Worm (Caenorhabditis elegans) whole organism, L4 larva: ENCODE results near the gene mpk-2.

ENCODE experiments used
- F37D6.2 ChIP-seq: sonication (generic microtip); optimal IDR thresholded peaks from 2 replicates; lab custom pipeline; 2016; ENCODE audit warnings: mild to moderate bottlenecking, missing genetic modification characterization, missing compliant biosample characterization
- F44E2.7 ChIP-seq: fragments of 200-800 bp; sonication (Bioruptor generic); IDR thresholded peaks from 2 replicates; pipeline ENCODE4 v2.1.2; 2022; ENCODE audit warnings: missing genetic modification characterization, missing compliant biosample characterization
- T20F7.1 ChIP-seq: fragments of 200-800 bp; sonication (Bioruptor generic); optimal IDR thresholded peaks from 2 replicates; lab custom pipeline; 2018; ENCODE audit warnings: mild to moderate bottlenecking, missing genetic modification characterization, missing compliant biosample characterization
- Y48G9A.11 ChIP-seq: fragments of 200-800 bp; sonication (Bioruptor generic); IDR thresholded peaks from 2 replicates; pipeline ENCODE4 v1.3.6; 2022; ENCODE audit warnings: missing genetic modification reagents, missing genetic modification characterization, missing compliant biosample characterization
- ZK337.2 ChIP-seq: fragments of 200-800 bp; sonication (Bioruptor generic); IDR thresholded peaks from 2 replicates; pipeline ENCODE4 v1.3.6; 2022; ENCODE audit warnings: missing genetic modification reagents, missing genetic modification characterization, missing compliant biosample characterization
- ZK546.5 ChIP-seq, 2 experiments: sonication (generic microtip); optimal IDR thresholded peaks; 2 replicates each; lab custom pipeline; 2017; ENCODE audit warnings: missing biosample characterization in 2 of 2, missing genetic modification characterization in 2 of 2
- aha-1 ChIP-seq: fragments of 150-350 bp; peaks from one replicate; lab custom pipeline; 2014; ENCODE audit warnings: missing biosample characterization, missing genetic modification characterization
- arid-1 ChIP-seq: fragments of 200-800 bp; sonication (Bioruptor generic); conservative IDR thresholded peaks from 2 replicates; pipeline ENCODE4 v1.3.6; 2022; ENCODE audit warnings: missing genetic modification reagents, missing genetic modification characterization, missing compliant biosample characterization
- ceh-20 ChIP-seq: fragments of 200-800 bp; sonication (Bioruptor generic); IDR thresholded peaks from 2 replicates; pipeline ENCODE4 v1.3.6; 2022; ENCODE audit warnings: missing genetic modification reagents, missing genetic modification characterization, missing compliant biosample characterization
- ceh-62 ChIP-seq: sonication (generic microtip); optimal IDR thresholded peaks from 2 replicates; lab custom pipeline; 2017; ENCODE audit warnings: missing biosample characterization, missing genetic modification characterization
- ctbp-1 ChIP-seq: fragments of 200-800 bp; sonication (Bioruptor generic); IDR thresholded peaks from 2 replicates; pipeline ENCODE4 v1.3.6; 2022; ENCODE audit warnings: missing genetic modification reagents, missing genetic modification characterization, missing compliant biosample characterization
- daf-16 ChIP-seq, 3 experiments: sonication (generic microtip); optimal IDR thresholded peaks; 2 replicates each; lab custom pipeline; 2016 to 2017; ENCODE audit warnings: missing genetic modification characterization in 3 of 3, missing genetic modification reagents in 3 of 3, mild to moderate bottlenecking in 2 of 3, missing compliant biosample characterization in 2 of 3, missing biosample characterization in 1 of 3, moderate library complexity in 1 of 3
- dpl-1 ChIP-seq: fragments of 150-350 bp; optimal IDR thresholded peaks from 2 replicates; lab custom pipeline; 2014; ENCODE audit warnings: missing biosample characterization, missing genetic modification reagents, missing genetic modification characterization
- duxl-1 ChIP-seq: sonication (generic microtip); optimal IDR thresholded peaks from 2 replicates; lab custom pipeline; 2016; ENCODE audit warnings: mild to moderate bottlenecking, missing genetic modification characterization, moderate library complexity, missing compliant biosample characterization; ENCODE audit not compliant: poor library complexity
- hif-1 ChIP-seq, 2 experiments: sonication (generic microtip); optimal IDR thresholded peaks; 2 replicates each; lab custom pipeline; 2016 to 2017; ENCODE audit warnings: missing compliant biosample characterization in 2 of 2, missing genetic modification characterization in 2 of 2, missing genetic modification reagents in 2 of 2, missing genotype in 2 of 2, mild to moderate bottlenecking in 1 of 2
- hmg-1.1 ChIP-seq: fragments of 200-800 bp; sonication (Bioruptor generic); IDR thresholded peaks from 2 replicates; pipeline ENCODE4 v1.3.6; 2022; ENCODE audit warnings: missing genetic modification reagents, missing genetic modification characterization, missing compliant biosample characterization
- lin-29 ChIP-seq: fragments of 200-800 bp; sonication (Bioruptor generic); IDR thresholded peaks from 2 replicates; pipeline ENCODE4 v1.3.6; 2022; ENCODE audit warnings: missing genetic modification reagents, missing genetic modification characterization, missing compliant biosample characterization
- lin-38 ChIP-seq: fragments of 200-800 bp; sonication (Bioruptor generic); IDR thresholded peaks from 2 replicates; pipeline ENCODE4 v1.3.6; 2022; ENCODE audit warnings: missing genetic modification reagents, missing genetic modification characterization, missing compliant biosample characterization
- lir-3 ChIP-seq: sonication (generic microtip); optimal IDR thresholded peaks from 2 replicates; lab custom pipeline; 2016; ENCODE audit warnings: mild to moderate bottlenecking, missing genetic modification characterization, missing compliant biosample characterization
- madf-5 ChIP-seq, 2 experiments: fragments of 200-800 bp; sonication (Bioruptor generic); IDR thresholded peaks; 2 replicates each; pipeline ENCODE4 v1.3.6; 2022; ENCODE audit warnings: missing compliant biosample characterization in 2 of 2, missing genetic modification characterization in 2 of 2
- mdl-1 ChIP-seq, 2 experiments: fragments of 150-350 bp in 1 of 2; sonication (generic microtip) in 1 of 2; optimal IDR thresholded peaks; 2 replicates each; lab custom pipeline; 2014 to 2017; ENCODE audit warnings: missing biosample characterization in 2 of 2, missing genetic modification characterization in 2 of 2
- mes-2 ChIP-seq: sonication (generic microtip); optimal IDR thresholded peaks from 2 replicates; lab custom pipeline; 2016; ENCODE audit warnings: missing genotype, mild to moderate bottlenecking, missing genetic modification characterization, missing compliant biosample characterization; ENCODE audit not compliant: poor library complexity, severe bottlenecking
- mxl-3 ChIP-seq: fragments of 200-800 bp; sonication (Bioruptor generic); optimal IDR thresholded peaks from 2 replicates; lab custom pipeline; 2018; ENCODE audit warnings: mild to moderate bottlenecking, missing genetic modification characterization, missing compliant biosample characterization
- nhr-102 ChIP-seq: sonication (generic microtip); optimal IDR thresholded peaks from 2 replicates; lab custom pipeline; 2016; ENCODE audit warnings: mild to moderate bottlenecking, missing genetic modification characterization, moderate library complexity, missing compliant biosample characterization
- nhr-25 ChIP-seq: sonication (generic microtip); optimal IDR thresholded peaks from 2 replicates; lab custom pipeline; 2017; ENCODE audit warnings: missing genetic modification characterization, mild to moderate bottlenecking, missing compliant biosample characterization, antibody characterized with exemption, moderate library complexity, borderline replicate concordance; ENCODE audit not compliant: insufficient read depth
- nhr-28 ChIP-seq: fragments of 150-350 bp; optimal IDR thresholded peaks from 2 replicates; lab custom pipeline; 2014; ENCODE audit warnings: missing biosample characterization, missing genetic modification characterization
- nhr-6 ChIP-seq: fragments of 150-350 bp; optimal IDR thresholded peaks from 2 replicates; lab custom pipeline; 2014; ENCODE audit warnings: missing biosample characterization, missing genetic modification characterization
- nhr-77 ChIP-seq: fragments of 150-350 bp; optimal IDR thresholded peaks from 2 replicates; lab custom pipeline; 2014; ENCODE audit warnings: missing biosample characterization, missing genetic modification characterization
- pha-4 ChIP-seq, 2 experiments: fragments of 150-350 bp in 1 of 2; fragments of 200-800 bp in 1 of 2; sonication (Bioruptor generic) in 1 of 2; IDR thresholded peaks in 1 of 2; optimal IDR thresholded peaks in 1 of 2; 2 replicates each; pipeline versions ENCODE4 v1.3.6 to Lab custom; 2014 to 2022; ENCODE audit warnings: missing genetic modification characterization in 2 of 2, missing genetic modification reagents in 2 of 2, missing biosample characterization in 1 of 2, missing compliant biosample characterization in 1 of 2
- php-3 ChIP-seq: fragments of 200-800 bp; sonication (Bioruptor generic); IDR thresholded peaks from 2 replicates; pipeline ENCODE4 v1.3.6; 2022; ENCODE audit warnings: missing genetic modification reagents, missing genetic modification characterization, missing compliant biosample characterization
- rbr-2 ChIP-seq: sonication (generic microtip); optimal IDR thresholded peaks from 2 replicates; lab custom pipeline; 2016; ENCODE audit warnings: missing genotype, missing genetic modification characterization, missing compliant biosample characterization
- set-16 ChIP-seq: fragments of 200-800 bp; sonication (Bioruptor generic); IDR thresholded peaks from 2 replicates; pipeline ENCODE4 v1.3.6; 2022; ENCODE audit warnings: missing genetic modification reagents, missing genetic modification characterization, missing compliant biosample characterization
- tra-1 ChIP-seq: fragments of 200-800 bp; sonication (Bioruptor generic); IDR thresholded peaks from 2 replicates; pipeline ENCODE4 v1.3.6; 2022; ENCODE audit warnings: missing genetic modification reagents, missing genetic modification characterization, missing compliant biosample characterization
- unc-130 ChIP-seq: sonication (generic microtip); optimal IDR thresholded peaks from 2 replicates; lab custom pipeline; 2016; ENCODE audit warnings: missing genetic modification reagents, missing genetic modification characterization, missing compliant biosample characterization
- unc-62 ChIP-seq, 3 experiments: fragments of 150-350 bp in 1 of 3; sonication (generic microtip); optimal IDR thresholded peaks in 2 of 3; peaks in 1 of 3; 1 replicate in 1 of 3; 2 replicates in 2 of 3; lab custom pipeline; 2014 to 2017; ENCODE audit warnings: missing biosample characterization in 3 of 3, missing genetic modification characterization in 3 of 3, missing genetic modification reagents in 3 of 3, missing genotype in 1 of 3
- vab-7 ChIP-seq: fragments of 200-800 bp; sonication (Bioruptor generic); IDR thresholded peaks from 2 replicates; pipeline ENCODE4 v1.3.6; 2022; ENCODE audit warnings: missing genetic modification reagents, missing genetic modification characterization, missing compliant biosample characterization
- zag-1 ChIP-seq: fragments of 150-350 bp; optimal IDR thresholded peaks from 2 replicates; lab custom pipeline; 2014; ENCODE audit warnings: missing biosample characterization, missing genetic modification characterization
- zfp-3 ChIP-seq: fragments of 200-800 bp; sonication (Bioruptor generic); conservative IDR thresholded peaks from 2 replicates; pipeline ENCODE4 v1.3.6; 2022; ENCODE audit warnings: missing genetic modification reagents, missing genetic modification characterization, missing compliant biosample characterization

The mpk-2 gene

ce11 chrII:5060719-5061118 is 43.2 kb upstream of the mpk-2 start, which contains the start of gene pho-12:
pho-12 (minus strand) TSS chrII:5060819.
- TF ChIP-seq madf-5 (GFP tag; IDR thresholded peaks at IDR 0.05; lab: Robert Waterston, UW) = no peak
- no peak for TF ChIP-seq mxl-3 (GFP tag; lab: Kevin White, UChicago)
- TF ChIP-seq zfp-3 (GFP tag; lab: Robert Waterston, UW) = no peak
- TF ChIP-seq ZK337.2 (GFP tag; lab: Robert Waterston, UW) = no peak
- TF ChIP-seq nhr-28 (tag; lab: Kevin White, UChicago) = no peak
- no peak for TF ChIP-seq ZK546.5 (tag; optimal IDR thresholded peaks at IDR 0.05; lab: Kevin White, UChicago)
- TF ChIP-seq hmg-1.1 (GFP tag; lab: Robert Waterston, UW) = no peak
- no peak for TF ChIP-seq php-3 (GFP tag; lab: Robert Waterston, UW)

- TF ChIP-seq php-3 (GFP tag; lab: Robert Waterston, UW) = no peak
- TF ChIP-seq lir-3 (tag; lab: Kevin White, UChicago) = no peak
- TF ChIP-seq hif-1 (tag; optimal IDR thresholded peaks at IDR 0.05; lab: Kevin White, UChicago) = peak in 1 of 2 experiments; percentile 72
- TF ChIP-seq mdl-1 (tag; optimal IDR thresholded peaks at IDR 0.05; lab: Kevin White, UChicago) = no peak
- TF ChIP-seq mes-2 (tag; lab: Kevin White, UChicago) = peak; percentile 92
- TF ChIP-seq dpl-1 (GFP tag; lab: Kevin White, UChicago) = peak; percentile 84
- TF ChIP-seq ceh-62 = no peak
- peak; percentile 47; the same call in 1 of the 2 replicates for TF ChIP-seq hmg-1.1 (GFP tag; lab: Robert Waterston, UW)
- TF ChIP-seq duxl-1 (tag; lab: Kevin White, UChicago) = no peak
- TF ChIP-seq nhr-6 = peak; percentile 56
- TF ChIP-seq F37D6.2 (tag; lab: Kevin White, UChicago) = peak; percentile 11
- TF ChIP-seq unc-130 = peak; percentile 82
- no peak for TF ChIP-seq lin-29 (GFP tag; lab: Robert Waterston, UW)
- TF ChIP-seq ZK546.5 (tag; optimal IDR thresholded peaks at IDR 0.05; lab: Kevin White, UChicago) = no peak
- TF ChIP-seq nhr-25 (tag; lab: Kevin White, UChicago) = peak; percentile 28
- TF ChIP-seq nhr-28 (tag; lab: Kevin White, UChicago) = peak; percentile 45
- TF ChIP-seq ctbp-1 (GFP tag; lab: Robert Waterston, UW) = no peak
- TF ChIP-seq nhr-77 (tag; lab: Kevin White, UChicago) = peak; percentile 83
- TF ChIP-seq zag-1 (tag; lab: Kevin White, UChicago) = no peak
- TF ChIP-seq lin-38 (GFP tag; lab: Robert Waterston, UW) = peak; percentile 94
- TF ChIP-seq daf-16 (GFP tag; optimal IDR thresholded peaks at IDR 0.05; lab: Kevin White, UChicago) = no peak
- TF ChIP-seq daf-16 (tag; optimal IDR thresholded peaks at IDR 0.05; lab: Kevin White, UChicago) = peak; percentile 42
- TF ChIP-seq unc-62 (GFP tag; optimal IDR thresholded peaks at IDR 0.05 in 1 of 2; lab: Kevin White, UChicago) = peak in 1 of 2 experiments; percentile 45
- no peak for TF ChIP-seq unc-62 (tag; optimal IDR thresholded peaks at IDR 0.05; lab: Kevin White, UChicago)
- TF ChIP-seq vab-7 (GFP tag; lab: Robert Waterston, UW) = peak; percentile 47; the same call in 1 of the 2 replicates
- TF ChIP-seq F44E2.7 (GFP tag; lab: Robert Waterston, UW) = no peak
- no peak for TF ChIP-seq tra-1 (GFP tag; lab: Robert Waterston, UW)
- TF ChIP-seq arid-1 = no peak
- no peak for TF ChIP-seq nhr-102 (tag; lab: Kevin White, UChicago)
- TF ChIP-seq T20F7.1 (GFP tag; lab: Kevin White, UChicago) = peak; percentile 14
- TF ChIP-seq pha-4 (GFP tag; IDR thresholded peaks at IDR 0.05; lab: Robert Waterston, UW) = no peak
- peak; percentile 10 for TF ChIP-seq pha-4 (tag; optimal IDR thresholded peaks at IDR 0.05; lab: Kevin White, UChicago)
- no peak for TF ChIP-seq set-16
- peak; percentile 59 for TF ChIP-seq rbr-2 (tag; lab: Kevin White, UChicago)
- TF ChIP-seq ceh-20 (GFP tag; lab: Robert Waterston, UW) = no peak
- TF ChIP-seq aha-1 = peak; percentile 93
- no peak for TF ChIP-seq Y48G9A.11 (GFP tag; lab: Robert Waterston, UW)
Measured at ce11 chrII:5061794-5062368, 42.0 kb upstream of the mpk-2 start, which contains the start of gene smc-5. smc-5 (plus strand) TSS chrII:5062125.
